Fruit fly (Drosophila melanogaster) Kc167 (cell line): Measurements from ENCODE around the gene CG15922.

Experiments
- h ChIP-seq: fragments of >200 bp; optimal IDR thresholded peaks from 3 replicates; lab custom pipeline; 2018; ENCODE audit warnings: missing external identifiers
- insv ChIP-seq: fragments of >200 bp; optimal IDR thresholded peaks from 3 replicates; lab custom pipeline; 2018; ENCODE audit warnings: missing external identifiers
- psq ChIP-seq: fragments of >200 bp; optimal IDR thresholded peaks from 2 replicates; lab custom pipeline; 2017; ENCODE audit warnings: missing external identifiers
- ttk ChIP-seq: sonication (Bioruptor generic); optimal IDR thresholded peaks from 2 replicates; lab custom pipeline; 2017; ENCODE audit warnings: missing external identifiers

dm6 chr3R:20592517-20593462, 32.7 kb upstream of the CG15922 start, which contains the start of the genes Pus1 and bon:
- TF ChIP-seq psq, result no peak
- TF ChIP-seq h (lab: Kevin White, UChicago), result no peak
- no peak for TF ChIP-seq insv (lab: Kevin White, UChicago)
- no peak for TF ChIP-seq ttk (lab: Kevin White, UChicago)
